Fruit fly (Drosophila melanogaster): ENCODE measurements around the gene nol.

Gene nol

dm6 chr3L:11145065-11145464 lies 14.4 kb downstream of the nol start:
- TF ChIP-seq ttk (optimal IDR thresholded peaks at IDR 0.05), result no peak
- TF ChIP-seq psq (optimal IDR thresholded peaks at IDR 0.05), result no peak
- no peak for TF ChIP-seq insv (optimal IDR thresholded peaks at IDR 0.05)
- TF ChIP-seq Sin3A (optimal IDR thresholded peaks at IDR 0.05), result no peak
- TF ChIP-seq h (optimal IDR thresholded peaks at IDR 0.05), result no peak
- TF ChIP-seq Myc (optimal IDR thresholded peaks at IDR 0.05), result no peak

- TF ChIP-seq ttk (optimal IDR thresholded peaks at IDR 0.05), result no peak
- no peak for TF ChIP-seq insv (optimal IDR thresholded peaks at IDR 0.05)
- TF ChIP-seq Myc (optimal IDR thresholded peaks at IDR 0.05), result no peak
- no peak for TF ChIP-seq Sin3A (optimal IDR thresholded peaks at IDR 0.05)
- TF ChIP-seq h (optimal IDR thresholded peaks at IDR 0.05), result no peak
- no peak for TF ChIP-seq psq (optimal IDR thresholded peaks at IDR 0.05)
Observed at dm6 chr3L:11147675-11148074, 17.0 kb downstream of the nol start.

dm6 chr3L:11148478-11149251 lies 18.0 kb downstream of the nol start:
- TF ChIP-seq Sin3A (optimal IDR thresholded peaks at IDR 0.05) (no peak), Myc (optimal IDR thresholded peaks at IDR 0.05) (no peak), psq (optimal IDR thresholded peaks at IDR 0.05) (no peak), insv (optimal IDR thresholded peaks at IDR 0.05) (no peak), ttk (optimal IDR thresholded peaks at IDR 0.05) (no peak), h (optimal IDR thresholded peaks at IDR 0.05) (no peak)

dm6 chr3L:11150735-11151287 lies 20.2 kb downstream of the nol start, which contains the start of gene CG6216:
CG6216 (minus strand) TSS chr3L:11150785.
- TF ChIP-seq insv (optimal IDR thresholded peaks at IDR 0.05), result no peak
- TF ChIP-seq Myc (optimal IDR thresholded peaks at IDR 0.05), result no peak
- no peak for TF ChIP-seq h (optimal IDR thresholded peaks at IDR 0.05)
- no peak for TF ChIP-seq psq (optimal IDR thresholded peaks at IDR 0.05)
- TF ChIP-seq Sin3A (optimal IDR thresholded peaks at IDR 0.05), result no peak
- TF ChIP-seq ttk (optimal IDR thresholded peaks at IDR 0.05), result no peak

dm6 chr3L:11155380-11155779 lies 24.7 kb downstream of the nol start:
- no peak for TF ChIP-seq psq (optimal IDR thresholded peaks at IDR 0.05)
- TF ChIP-seq h (optimal IDR thresholded peaks at IDR 0.05), result no peak
- TF ChIP-seq Sin3A (optimal IDR thresholded peaks at IDR 0.05), result no peak
- TF ChIP-seq ttk (optimal IDR thresholded peaks at IDR 0.05), result no peak
- no peak for TF ChIP-seq insv (optimal IDR thresholded peaks at IDR 0.05)
- TF ChIP-seq Myc (optimal IDR thresholded peaks at IDR 0.05), result no peak

dm6 chr3L:11164899-11165298 lies 34.3 kb downstream of the nol start, which contains the start of gene Alg10:
Alg10 (plus strand) TSS chr3L:11164971.
- TF ChIP-seq insv (optimal IDR thresholded peaks at IDR 0.05) (no peak), h (optimal IDR thresholded peaks at IDR 0.05) (no peak), psq (optimal IDR thresholded peaks at IDR 0.05) (no peak), ttk (optimal IDR thresholded peaks at IDR 0.05) (no peak), Sin3A (optimal IDR thresholded peaks at IDR 0.05) (no peak), Myc (optimal IDR thresholded peaks at IDR 0.05) (no peak)

- TF ChIP-seq h (optimal IDR thresholded peaks at IDR 0.05) (no peak), Myc (optimal IDR thresholded peaks at IDR 0.05) (no peak), psq (optimal IDR thresholded peaks at IDR 0.05) (no peak), Sin3A (optimal IDR thresholded peaks at IDR 0.05) (no peak), ttk (optimal IDR thresholded peaks at IDR 0.05) (no peak), insv (optimal IDR thresholded peaks at IDR 0.05) (no peak)
Observed at dm6 chr3L:11169299-11170181, 38.9 kb downstream of the nol start, which contains the start of the genes wls and Adck5. wls (minus strand) TSS chr3L:11169625. Adck5 (plus strand) TSS chr3L:11169817.

dm6 chr3L:11173049-11173564 lies 42.5 kb downstream of the nol start, which contains the start of gene CG14142:
CG14142 (plus strand) TSS chr3L:11173514.
- TF ChIP-seq psq (optimal IDR thresholded peaks at IDR 0.05) (no peak), h (optimal IDR thresholded peaks at IDR 0.05) (no peak)

Data from Kc167 (cell line).